Fruit fly (Drosophila melanogaster) whole organism, adult: ENCODE data around the gene THG.

ENCODE experiments used
- CG14711 ChIP-seq: fragments of 200-800 bp; sonication (Bioruptor generic); optimal IDR thresholded peaks from 2 replicates; lab custom pipeline; 2018; ENCODE audit warnings: missing biosample characterization, mild to moderate bottlenecking, missing genetic modification characterization, moderate library complexity
- CG7045 ChIP-seq: fragments of 200-800 bp; sonication (Bioruptor generic); optimal IDR thresholded peaks from 2 replicates; lab custom pipeline; 2017; ENCODE audit warnings: missing biosample characterization, mild to moderate bottlenecking, missing genetic modification characterization
- CG7101 ChIP-seq: fragments of 200-800 bp; sonication (Bioruptor generic); optimal IDR thresholded peaks from 2 replicates; lab custom pipeline; 2018; ENCODE audit warnings: missing biosample characterization, mild to moderate bottlenecking, missing genetic modification characterization, moderate library complexity
- Clk ChIP-seq: fragments of 200-800 bp; sonication (Bioruptor generic); optimal IDR thresholded peaks from 2 replicates; lab custom pipeline; 2017; ENCODE audit warnings: missing biosample characterization, missing genetic modification characterization
- Mnt ChIP-seq: fragments of 200-800 bp; sonication (Bioruptor generic); optimal IDR thresholded peaks from 2 replicates; lab custom pipeline; 2016; ENCODE audit warnings: missing biosample characterization, mild to moderate bottlenecking, missing genetic modification characterization
- cic ChIP-seq: fragments of 200-800 bp; sonication (Bioruptor generic); optimal IDR thresholded peaks from 2 replicates; lab custom pipeline; 2017; ENCODE audit warnings: missing biosample characterization, mild to moderate bottlenecking, missing genetic modification characterization, moderate library complexity
- cnc ChIP-seq, 2 experiments: fragments of >200 bp; optimal IDR thresholded peaks; 2 replicates each; lab custom pipeline; 2017

DNA sequence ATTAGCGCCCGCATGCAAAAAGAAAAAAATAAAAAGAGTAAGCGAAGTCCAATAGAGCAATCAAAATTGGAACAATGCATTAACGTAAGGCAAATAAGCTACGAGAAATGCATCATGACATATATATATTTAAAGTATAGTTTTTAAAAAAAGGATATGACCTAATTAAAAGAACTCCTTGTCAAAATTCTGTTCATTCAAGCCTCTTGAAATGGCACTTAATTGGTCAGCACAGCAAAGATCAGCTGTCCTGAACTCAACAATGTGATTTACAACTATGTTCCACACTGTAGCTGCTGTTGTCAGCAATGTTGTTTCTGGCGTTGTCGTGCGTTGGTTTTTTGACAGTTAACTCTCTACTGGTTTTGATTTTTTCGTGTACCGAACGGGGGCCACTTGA, 7.7 kb downstream of the THG start:
- TF ChIP-seq cic (no peak), cnc (optimal IDR thresholded peaks at IDR 0.05; lab: Kevin White, UChicago) (no peak), CG7045 (GFP tag; lab: Kevin White, UChicago) (no peak), Mnt (GFP tag; lab: Kevin White, UChicago) (no peak), CG7101 (no peak), Clk (GFP tag; lab: Kevin White, UChicago) (no peak), CG14711 (no peak)
